Worm (Caenorhabditis elegans) whole organism, young adult: ENCODE data around the gene C04E6.12.

Experiments
- B0019.2 ChIP-seq: fragments of 200-800 bp; sonication (Bioruptor generic); conservative IDR thresholded peaks from 2 replicates; pipeline ENCODE4 v1.3.6; 2022; ENCODE audit warnings: missing genetic modification reagents, missing genetic modification characterization, missing compliant biosample characterization
- B0261.1 ChIP-seq: sonication (generic microtip); optimal IDR thresholded peaks from 2 replicates; lab custom pipeline; 2016; ENCODE audit warnings: mild to moderate bottlenecking, missing genetic modification characterization, moderate library complexity, missing compliant biosample characterization
- C06A6.2 ChIP-seq: fragments of 200-800 bp; sonication (Bioruptor generic); conservative IDR thresholded peaks from 2 replicates; pipeline ENCODE4 v1.3.6; 2022; ENCODE audit warnings: missing genetic modification characterization, missing compliant biosample characterization
- D2030.7 ChIP-seq: fragments of 200-800 bp; sonication (Bioruptor generic); IDR thresholded peaks from 2 replicates; pipeline ENCODE4 v1.3.6; 2022; ENCODE audit warnings: missing genetic modification reagents, missing genetic modification characterization, missing compliant biosample characterization
- F23B12.7 ChIP-seq: sonication (generic microtip); optimal IDR thresholded peaks from 2 replicates; lab custom pipeline; 2017; ENCODE audit warnings: missing genetic modification characterization, mild to moderate bottlenecking, missing compliant biosample characterization, antibody characterized with exemption, moderate library complexity; ENCODE audit not compliant: insufficient read depth
- F52B5.7 ChIP-seq: sonication (generic microtip); optimal IDR thresholded peaks from 2 replicates; lab custom pipeline; 2016; ENCODE audit warnings: mild to moderate bottlenecking, missing genetic modification characterization, missing compliant biosample characterization
- F55B11.4 ChIP-seq: sonication (generic microtip); optimal IDR thresholded peaks from 2 replicates; lab custom pipeline; 2016; ENCODE audit warnings: missing compliant biosample characterization, missing genetic modification characterization, borderline replicate concordance; ENCODE audit not compliant: insufficient read depth
- F57A8.1 ChIP-seq: fragments of 200-800 bp; sonication (Bioruptor generic); optimal IDR thresholded peaks from 2 replicates; lab custom pipeline; 2018; ENCODE audit warnings: mild to moderate bottlenecking, missing genetic modification characterization, moderate library complexity, missing compliant biosample characterization
- ZK185.1 ChIP-seq: sonication (generic microtip); optimal IDR thresholded peaks from 2 replicates; lab custom pipeline; 2016; ENCODE audit warnings: mild to moderate bottlenecking, missing genetic modification characterization, missing compliant biosample characterization; ENCODE audit not compliant: poor library complexity, severe bottlenecking
- akir-1 ChIP-seq: fragments of 200-800 bp; sonication (Bioruptor generic); optimal IDR thresholded peaks from 2 replicates; lab custom pipeline; 2018; ENCODE audit warnings: mild to moderate bottlenecking, missing genetic modification characterization, moderate library complexity, missing compliant biosample characterization
- aptf-2 ChIP-seq: fragments of 200-800 bp; sonication (Bioruptor generic); conservative IDR thresholded peaks from 2 replicates; pipeline ENCODE4 v1.3.6; 2022; ENCODE audit warnings: missing genetic modification reagents, missing genetic modification characterization, missing compliant biosample characterization
- aptf-3 ChIP-seq: fragments of 200-800 bp; sonication (Bioruptor generic); IDR thresholded peaks from 2 replicates; pipeline ENCODE4 v1.3.6; 2022; ENCODE audit warnings: missing genetic modification characterization, missing compliant biosample characterization
- attf-3 ChIP-seq: fragments of 200-800 bp; sonication (Bioruptor generic); conservative IDR thresholded peaks from 2 replicates; pipeline ENCODE4 v1.3.6; 2022; ENCODE audit warnings: missing genetic modification reagents, missing genetic modification characterization, missing compliant biosample characterization
- attf-6 ChIP-seq: fragments of 200-800 bp; sonication (Bioruptor generic); IDR thresholded peaks from 2 replicates; pipeline ENCODE4 v1.3.6; 2022; ENCODE audit warnings: missing genetic modification reagents, missing genetic modification characterization, missing compliant biosample characterization
- cebp-2 ChIP-seq: fragments of 200-800 bp; sonication (Bioruptor generic); IDR thresholded peaks from 2 replicates; pipeline ENCODE4 v1.3.6; 2022; ENCODE audit warnings: missing genetic modification characterization, missing compliant biosample characterization
- ceh-27 ChIP-seq: fragments of 200-800 bp; sonication (Bioruptor generic); optimal IDR thresholded peaks from 2 replicates; lab custom pipeline; 2018; ENCODE audit warnings: mild to moderate bottlenecking, missing genetic modification characterization, moderate library complexity, missing compliant biosample characterization
- ceh-91 ChIP-seq: fragments of 200-800 bp; sonication (Bioruptor generic); IDR thresholded peaks from 2 replicates; pipeline ENCODE4 v1.3.6; 2022; ENCODE audit warnings: missing genetic modification reagents, missing genetic modification characterization, missing compliant biosample characterization
- chd-7 ChIP-seq: sonication (generic microtip); optimal IDR thresholded peaks from 2 replicates; lab custom pipeline; 2016; ENCODE audit warnings: mild to moderate bottlenecking, missing genetic modification characterization, moderate library complexity, missing compliant biosample characterization
- die-1 ChIP-seq: sonication (generic microtip); optimal IDR thresholded peaks from 2 replicates; lab custom pipeline; 2016; ENCODE audit warnings: missing genotype, mild to moderate bottlenecking, missing genetic modification characterization, missing compliant biosample characterization
- ets-4 ChIP-seq: fragments of 200-800 bp; sonication (Bioruptor generic); optimal IDR thresholded peaks from 2 replicates; lab custom pipeline; 2018; ENCODE audit warnings: mild to moderate bottlenecking, missing genetic modification characterization, missing compliant biosample characterization
- gei-17 ChIP-seq: fragments of 200-800 bp; sonication (Bioruptor generic); optimal IDR thresholded peaks from 2 replicates; lab custom pipeline; 2018; ENCODE audit warnings: mild to moderate bottlenecking, missing genetic modification characterization, missing compliant biosample characterization
- let-526 ChIP-seq: fragments of 200-800 bp; sonication (Bioruptor generic); IDR thresholded peaks from 2 replicates; pipeline ENCODE4 v1.3.6; 2022; ENCODE audit warnings: missing genetic modification reagents, missing genetic modification characterization, missing compliant biosample characterization
- lir-1 ChIP-seq: fragments of 200-800 bp; sonication (Bioruptor generic); conservative IDR thresholded peaks from 2 replicates; pipeline ENCODE4 v1.3.6; 2022; ENCODE audit warnings: missing genetic modification reagents, missing genetic modification characterization, missing compliant biosample characterization
- madf-3 ChIP-seq: fragments of 200-800 bp; sonication (Bioruptor generic); IDR thresholded peaks from 2 replicates; pipeline ENCODE4 v1.3.6; 2022; ENCODE audit warnings: missing genetic modification reagents, missing genetic modification characterization, missing compliant biosample characterization
- mel-28 ChIP-seq: sonication (generic microtip); optimal IDR thresholded peaks from 2 replicates; lab custom pipeline; 2016; ENCODE audit warnings: borderline replicate concordance, mild to moderate bottlenecking, missing genetic modification characterization, missing compliant biosample characterization
- mxl-1 ChIP-seq: sonication (generic microtip); optimal IDR thresholded peaks from 2 replicates; lab custom pipeline; 2016; ENCODE audit warnings: missing genetic modification characterization, missing compliant biosample characterization
- nhr-120 ChIP-seq: fragments of 200-800 bp; sonication (Bioruptor generic); IDR thresholded peaks from 2 replicates; pipeline ENCODE4 v1.3.6; 2022; ENCODE audit warnings: missing genetic modification characterization, missing compliant biosample characterization
- pbrm-1 ChIP-seq: fragments of 200-800 bp; sonication (Bioruptor generic); IDR thresholded peaks from 2 replicates; pipeline ENCODE4 v1.3.6; 2022; ENCODE audit warnings: missing genetic modification reagents, missing genetic modification characterization, missing compliant biosample characterization
- sdz-38 ChIP-seq: sonication (generic microtip); optimal IDR thresholded peaks from 2 replicates; lab custom pipeline; 2016; ENCODE audit warnings: missing genotype, missing genetic modification characterization, missing compliant biosample characterization
- snpc-1.1 ChIP-seq: sonication (generic microtip); optimal IDR thresholded peaks from 2 replicates; lab custom pipeline; 2017; ENCODE audit warnings: missing genetic modification characterization, mild to moderate bottlenecking, missing compliant biosample characterization, antibody characterized with exemption, moderate library complexity, missing genotype, missing genetic modification reagents; ENCODE audit not compliant: insufficient read depth
- snpc-3.4 ChIP-seq: sonication (generic microtip); optimal IDR thresholded peaks from 2 replicates; lab custom pipeline; 2017; ENCODE audit warnings: missing genetic modification characterization, mild to moderate bottlenecking, missing compliant biosample characterization, antibody characterized with exemption, moderate library complexity, missing genotype, missing genetic modification reagents
- sptf-2 ChIP-seq: fragments of 200-800 bp; sonication (Bioruptor generic); optimal IDR thresholded peaks from 2 replicates; lab custom pipeline; 2018; ENCODE audit warnings: mild to moderate bottlenecking, missing genetic modification characterization, missing compliant biosample characterization
- tbp1 ChIP-seq: fragments of 200-800 bp; sonication (Bioruptor generic); optimal IDR thresholded peaks from 2 replicates; lab custom pipeline; 2018; ENCODE audit warnings: mild to moderate bottlenecking, missing genetic modification characterization, missing compliant biosample characterization
- ztf-18 ChIP-seq: sonication (generic microtip); optimal IDR thresholded peaks from 2 replicates; lab custom pipeline; 2016; ENCODE audit warnings: missing genotype, mild to moderate bottlenecking, missing genetic modification characterization, missing compliant biosample characterization
- ztf-22 ChIP-seq: fragments of 200-800 bp; sonication (Bioruptor generic); optimal IDR thresholded peaks from 2 replicates; lab custom pipeline; 2018; ENCODE audit warnings: mild to moderate bottlenecking, missing genetic modification characterization, moderate library complexity, missing compliant biosample characterization

Gene C04E6.12

DNA sequence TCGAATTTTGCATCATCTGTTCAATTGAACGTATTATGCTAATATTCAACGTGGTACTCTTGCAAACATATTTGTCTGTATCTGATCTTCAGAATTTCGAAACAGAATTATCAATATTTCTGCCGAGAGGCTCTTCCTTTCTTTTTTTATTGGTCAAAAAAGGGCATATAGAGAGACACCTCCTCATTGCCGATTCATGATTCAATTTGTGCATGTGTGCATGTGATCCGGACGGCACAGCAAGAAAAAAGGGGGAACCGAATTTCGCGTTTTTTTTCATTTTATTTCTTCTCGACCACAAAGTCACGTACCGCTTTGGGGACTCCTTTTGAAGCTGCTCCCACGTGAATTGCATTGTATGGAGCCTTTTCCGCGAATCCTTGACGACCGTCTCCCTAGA is 41.7 kb upstream of the C04E6.12 start, which contains the start of gene mcp-1:
Gene mcp-1, plus strand, starts transcription at position 292 of the 400 bp plus-strand sequence.
- TF ChIP-seq nhr-120 (no peak), chd-7 (no peak), cebp-2 (GFP tag; lab: Robert Waterston, UW) (0 out of 2 replicates have a peak, but pooled peaks have one; percentile 16), ztf-22 (no peak)

DNA sequence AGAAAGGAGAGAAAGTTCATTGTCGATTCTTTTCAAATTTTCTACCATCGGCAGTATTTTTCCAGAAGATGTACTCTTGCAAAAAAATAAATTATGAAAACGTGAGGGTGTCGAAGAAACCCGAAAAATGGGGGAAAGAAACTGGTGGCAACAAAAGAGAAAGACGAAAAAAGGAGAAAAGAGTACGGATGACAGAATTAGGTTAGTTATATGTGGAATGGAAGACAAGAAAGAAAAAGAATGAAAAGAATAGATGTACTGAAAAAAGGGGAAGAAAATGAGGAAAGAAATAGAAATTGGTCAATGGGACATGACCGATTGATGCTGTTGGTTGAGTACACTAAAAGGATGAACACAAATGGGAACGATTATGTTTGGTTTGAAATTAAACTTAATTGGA is 35.8 kb upstream of the C04E6.12 start:
- TF ChIP-seq sptf-2 (GFP tag; lab: Kevin White, UChicago) (no peak), madf-3 (GFP tag; lab: Robert Waterston, UW) (no peak), F55B11.4 (tag; lab: Kevin White, UChicago) (no peak)

DNA sequence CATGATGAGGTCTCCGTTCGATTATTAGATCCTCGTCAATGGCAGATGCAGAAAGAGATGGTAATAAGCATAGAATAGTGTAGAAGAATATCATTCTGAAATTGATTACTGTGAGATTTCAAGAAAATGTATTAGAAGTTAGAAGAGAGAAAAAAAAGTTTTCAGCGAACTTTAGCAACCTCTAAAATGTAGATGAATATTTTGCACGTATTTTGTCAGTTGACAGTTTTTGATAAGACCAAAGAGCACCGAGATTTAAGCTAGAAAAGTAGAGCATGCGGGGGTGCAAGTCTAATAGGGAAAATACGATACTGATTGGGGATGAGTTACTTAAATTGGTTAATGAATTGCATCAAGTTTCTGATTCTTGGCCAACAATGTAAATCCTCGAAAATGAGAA is 35.0 kb upstream of the C04E6.12 start, which contains the start of gene M03F8.6:
Gene M03F8.6, minus strand, starts transcription at position 101 of the 400 bp plus-strand sequence.
- TF ChIP-seq B0019.2 (GFP tag; lab: Robert Waterston, UW) = no peak
- TF ChIP-seq D2030.7 = no peak
- no peak for TF ChIP-seq B0261.1 (tag; lab: Kevin White, UChicago)
- no peak for TF ChIP-seq C06A6.2 (GFP tag; lab: Robert Waterston, UW)
- TF ChIP-seq F23B12.7 (tag; lab: Kevin White, UChicago) = no peak
- no peak for TF ChIP-seq aptf-3
- TF ChIP-seq snpc-3.4 (tag; lab: Kevin White, UChicago) = no peak
- TF ChIP-seq aptf-2 (GFP tag; lab: Robert Waterston, UW) = no peak
- no peak for TF ChIP-seq die-1 (tag; lab: Kevin White, UChicago)
- no peak for TF ChIP-seq mel-28 (tag; lab: Kevin White, UChicago)
- TF ChIP-seq ets-4 (GFP tag; lab: Kevin White, UChicago) = no peak
- no peak for TF ChIP-seq ZK185.1 (tag; lab: Kevin White, UChicago)
- no peak for TF ChIP-seq lir-1 (GFP tag; lab: Robert Waterston, UW)
- no peak for TF ChIP-seq ceh-91 (GFP tag; lab: Robert Waterston, UW)
- TF ChIP-seq, all 124 proteins: peak for 0

DNA sequence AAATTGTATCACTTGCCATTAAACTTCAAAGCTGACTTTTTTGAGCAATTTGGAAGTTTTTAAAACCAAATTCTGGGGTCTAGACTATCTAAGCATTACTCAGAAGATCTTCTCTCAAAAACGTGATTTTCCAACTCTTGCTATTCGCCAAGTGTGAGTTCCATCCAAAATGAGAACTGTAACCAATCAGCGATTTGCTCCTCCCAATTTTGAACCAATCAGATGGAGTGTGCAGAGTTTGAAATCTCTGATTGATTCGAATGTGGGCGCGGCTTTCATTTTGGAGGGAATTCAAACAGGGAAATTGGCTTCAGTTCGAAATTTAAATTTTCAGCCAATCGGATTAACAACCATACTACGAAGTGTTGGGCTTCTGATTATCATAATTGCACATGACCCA is 33.3 kb upstream of the C04E6.12 start:
- TF ChIP-seq mxl-1 (no peak), snpc-1.1 (no peak), ceh-27 (no peak), pbrm-1 (GFP tag; lab: Robert Waterston, UW) (no peak), aptf-3 (no peak), ztf-18 (tag; lab: Kevin White, UChicago) (no peak), gei-17 (GFP tag; lab: Kevin White, UChicago) (no peak), sdz-38 (no peak), F57A8.1 (GFP tag; lab: Kevin White, UChicago) (no peak), attf-6 (GFP tag; lab: Robert Waterston, UW) (no peak), F52B5.7 (no peak), attf-3 (no peak), akir-1 (GFP tag; lab: Kevin White, UChicago) (no peak), let-526 (no peak), tbp1 (GFP tag; lab: Kevin White, UChicago) (no peak)
